Worm (Caenorhabditis elegans) whole organism, L3 larva: ENCODE data around the gene madf-3.

Experiments
- R02D3.7 ChIP-seq: fragments of 150-350 bp; optimal IDR thresholded peaks from 2 replicates; lab custom pipeline; 2014; ENCODE audit warnings: missing biosample characterization, missing genetic modification characterization
- ZK546.5 ChIP-seq: sonication (generic microtip); optimal IDR thresholded peaks from 2 replicates; lab custom pipeline; 2017; ENCODE audit warnings: missing biosample characterization, missing genetic modification characterization
- aly-2 ChIP-seq: fragments of 150-350 bp; optimal IDR thresholded peaks from 2 replicates; lab custom pipeline; 2014; ENCODE audit warnings: missing biosample characterization, missing genetic modification characterization
- ceh-28 ChIP-seq: fragments of 150-350 bp; optimal IDR thresholded peaks from 2 replicates; lab custom pipeline; 2014; ENCODE audit warnings: missing biosample characterization, missing genetic modification reagents, missing genetic modification characterization
- ceh-82 ChIP-seq: fragments of 150-350 bp; optimal IDR thresholded peaks from 2 replicates; lab custom pipeline; 2014; ENCODE audit warnings: missing biosample characterization, missing genetic modification characterization
- daf-12 ChIP-seq: fragments of 150-350 bp; optimal IDR thresholded peaks from 2 replicates; lab custom pipeline; 2014; ENCODE audit warnings: missing biosample characterization, missing genetic modification reagents, missing genetic modification characterization
- egl-27 ChIP-seq: sonication (generic microtip); optimal IDR thresholded peaks from 4 replicates; lab custom pipeline; 2017; ENCODE audit warnings: missing biosample characterization, missing genetic modification reagents, missing genetic modification characterization
- egl-5 ChIP-seq: fragments of 150-350 bp; optimal IDR thresholded peaks from 2 replicates; lab custom pipeline; 2017; ENCODE audit warnings: missing biosample characterization, missing genetic modification reagents, missing genetic modification characterization, inconsistent platforms
- elt-1 ChIP-seq: fragments of 150-350 bp; optimal IDR thresholded peaks from 2 replicates; lab custom pipeline; 2014; ENCODE audit warnings: missing biosample characterization, missing genetic modification characterization
- elt-2 ChIP-seq: sonication (generic microtip); optimal IDR thresholded peaks from 2 replicates; lab custom pipeline; 2016; ENCODE audit warnings: missing genetic modification reagents, mild to moderate bottlenecking, missing genetic modification characterization, missing compliant biosample characterization
- elt-3 ChIP-seq, 3 experiments: fragments of 150-350 bp in 1 of 3; sonication (generic microtip) in 2 of 3; optimal IDR thresholded peaks; 2 replicates in 2 of 3; 4 replicates in 1 of 3; lab custom pipeline; 2014 to 2017; ENCODE audit warnings: missing biosample characterization in 3 of 3, missing genetic modification characterization in 3 of 3
- eor-1 ChIP-seq, 2 experiments: fragments of 150-350 bp; optimal IDR thresholded peaks; 2 replicates each; lab custom pipeline; 2014 to 2018; ENCODE audit warnings: missing biosample characterization in 2 of 2, missing genetic modification characterization in 2 of 2
- fkh-10 ChIP-seq: sonication (generic microtip); optimal IDR thresholded peaks from 2 replicates; lab custom pipeline; 2017; ENCODE audit warnings: missing biosample characterization, missing genetic modification reagents, missing genetic modification characterization
- fkh-2 ChIP-seq: fragments of 150-350 bp; optimal IDR thresholded peaks from 2 replicates; lab custom pipeline; 2014; ENCODE audit warnings: missing biosample characterization, missing genetic modification reagents, missing genetic modification characterization
- fos-1 ChIP-seq: fragments of 150-350 bp; optimal IDR thresholded peaks from 2 replicates; lab custom pipeline; 2014; ENCODE audit warnings: missing biosample characterization, missing genetic modification characterization
- hmg-11 ChIP-seq: sonication (generic microtip); optimal IDR thresholded peaks from 2 replicates; lab custom pipeline; 2016; ENCODE audit warnings: missing genetic modification characterization, missing compliant biosample characterization
- jun-1 ChIP-seq: fragments of 150-350 bp; optimal IDR thresholded peaks from 2 replicates; lab custom pipeline; 2014; ENCODE audit warnings: missing biosample characterization, missing genetic modification reagents, missing genetic modification characterization
- lin-15B ChIP-seq: fragments of 150-350 bp; optimal IDR thresholded peaks from 2 replicates; lab custom pipeline; 2014; ENCODE audit warnings: missing biosample characterization, missing genetic modification characterization
- lin-39 ChIP-seq: fragments of 150-350 bp; optimal IDR thresholded peaks from 2 replicates; lab custom pipeline; 2018; ENCODE audit warnings: missing biosample characterization, missing genetic modification reagents, missing genetic modification characterization
- lsy-12 ChIP-seq: sonication (generic microtip); optimal IDR thresholded peaks from 2 replicates; lab custom pipeline; 2016; ENCODE audit warnings: mild to moderate bottlenecking, missing genetic modification characterization, missing compliant biosample characterization
- mdl-1 ChIP-seq: fragments of 150-350 bp; optimal IDR thresholded peaks from 2 replicates; lab custom pipeline; 2014; ENCODE audit warnings: missing biosample characterization, missing genetic modification characterization
- mml-1 ChIP-seq: fragments of 150-350 bp; sonication (generic microtip); optimal IDR thresholded peaks from 3 replicates; lab custom pipeline; 2014; ENCODE audit warnings: missing biosample characterization, missing genetic modification characterization
- nfya-1 ChIP-seq: sonication (generic microtip); optimal IDR thresholded peaks from 2 replicates; lab custom pipeline; 2017; ENCODE audit warnings: missing genetic modification characterization, mild to moderate bottlenecking, missing compliant biosample characterization, antibody characterized with exemption, moderate library complexity; ENCODE audit not compliant: insufficient read depth
- nhr-12 ChIP-seq: fragments of 150-350 bp; optimal IDR thresholded peaks from 2 replicates; lab custom pipeline; 2014; ENCODE audit warnings: missing biosample characterization, missing genetic modification characterization
- nhr-23 ChIP-seq: fragments of 150-350 bp; optimal IDR thresholded peaks from 2 replicates; lab custom pipeline; 2014; ENCODE audit warnings: missing biosample characterization, missing genetic modification reagents, missing genetic modification characterization
- nhr-237 ChIP-seq: fragments of 150-350 bp; optimal IDR thresholded peaks from 2 replicates; lab custom pipeline; 2014; ENCODE audit warnings: missing biosample characterization, missing genetic modification characterization
- nhr-25 ChIP-seq: sonication (generic microtip); optimal IDR thresholded peaks from 2 replicates; lab custom pipeline; 2017; ENCODE audit warnings: missing biosample characterization, missing genetic modification characterization
- nhr-28 ChIP-seq: fragments of 150-350 bp; optimal IDR thresholded peaks from 2 replicates; lab custom pipeline; 2014; ENCODE audit warnings: missing biosample characterization, missing genetic modification characterization
- nhr-67 ChIP-seq: fragments of 150-350 bp; optimal IDR thresholded peaks from 2 replicates; lab custom pipeline; 2014; ENCODE audit warnings: missing biosample characterization, missing genetic modification characterization
- nhr-76 ChIP-seq: fragments of 150-350 bp; sonication (generic microtip); optimal IDR thresholded peaks from 5 replicates; lab custom pipeline; 2014; ENCODE audit warnings: missing biosample characterization, missing genetic modification characterization
- nhr-77 ChIP-seq: fragments of 150-350 bp; optimal IDR thresholded peaks from 2 replicates; lab custom pipeline; 2014; ENCODE audit warnings: missing biosample characterization, missing genetic modification characterization
- pha-4 ChIP-seq: fragments of 150-350 bp; optimal IDR thresholded peaks from 2 replicates; lab custom pipeline; 2014; ENCODE audit warnings: missing biosample characterization, missing genetic modification reagents, missing genetic modification characterization
- sea-2 ChIP-seq: fragments of 150-350 bp; sonication (generic microtip); optimal IDR thresholded peaks from 4 replicates; lab custom pipeline; 2014; ENCODE audit warnings: missing biosample characterization, missing genetic modification reagents, missing genetic modification characterization
- skn-1 ChIP-seq: fragments of 150-350 bp; optimal IDR thresholded peaks from 2 replicates; lab custom pipeline; 2014; ENCODE audit warnings: missing biosample characterization, missing genetic modification characterization
- snpc-4 ChIP-seq: fragments of 150-350 bp; optimal IDR thresholded peaks from 2 replicates; lab custom pipeline; 2014; ENCODE audit warnings: missing biosample characterization, missing genetic modification characterization
- tbx-2 ChIP-seq: sonication (generic microtip); optimal IDR thresholded peaks from 2 replicates; lab custom pipeline; 2016; ENCODE audit warnings: mild to moderate bottlenecking, missing genetic modification characterization, missing compliant biosample characterization
- unc-39 ChIP-seq: sonication (generic microtip); optimal IDR thresholded peaks from 4 replicates; lab custom pipeline; 2017; ENCODE audit warnings: missing biosample characterization, missing genetic modification characterization
- ztf-11 ChIP-seq: fragments of 150-350 bp; optimal IDR thresholded peaks from 2 replicates; lab custom pipeline; 2014; ENCODE audit warnings: missing biosample characterization, missing genetic modification characterization
- ztf-4 ChIP-seq: fragments of 150-350 bp; optimal IDR thresholded peaks from 2 replicates; lab custom pipeline; 2014; ENCODE audit warnings: missing biosample characterization, missing genetic modification characterization

madf-3 gene

DNA sequence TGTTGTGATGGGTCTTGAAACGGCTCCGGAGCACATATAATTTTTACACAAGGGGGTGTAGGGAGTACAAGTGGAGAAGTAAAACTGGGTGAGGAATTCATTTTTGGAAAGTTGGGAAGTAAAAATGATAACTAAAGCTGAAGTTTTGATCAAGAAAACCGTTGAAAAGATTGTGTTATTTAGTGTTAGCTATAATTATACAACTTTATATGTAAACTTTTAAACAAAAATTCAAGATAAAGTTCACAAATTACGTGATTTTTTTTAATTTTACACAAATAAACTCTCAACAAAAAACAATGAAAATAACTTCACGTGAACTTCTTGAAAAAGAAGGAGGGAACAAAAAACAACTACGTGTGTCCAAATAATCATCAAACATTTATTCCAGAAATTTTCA lies 20.7 kb downstream of the madf-3 start, which contains the start of the genes H20J04.7 and H20J04.1:
TSS of gene H20J04.7 (minus strand) at position 101 of the 400 bp plus-strand sequence.
TSS of gene H20J04.1 (plus strand) at position 397 of the 400 bp plus-strand sequence.
- TF ChIP-seq nhr-23 (no peak), pha-4 (no peak), elt-1 (tag; lab: Kevin White, UChicago) (no peak), nhr-25 (tag; lab: Kevin White, UChicago) (no peak), nhr-237 (tag; lab: Kevin White, UChicago) (no peak), snpc-4 (tag; lab: Kevin White, UChicago) (no peak)
- TF ChIP-seq, all 47 proteins: peak for 0

DNA sequence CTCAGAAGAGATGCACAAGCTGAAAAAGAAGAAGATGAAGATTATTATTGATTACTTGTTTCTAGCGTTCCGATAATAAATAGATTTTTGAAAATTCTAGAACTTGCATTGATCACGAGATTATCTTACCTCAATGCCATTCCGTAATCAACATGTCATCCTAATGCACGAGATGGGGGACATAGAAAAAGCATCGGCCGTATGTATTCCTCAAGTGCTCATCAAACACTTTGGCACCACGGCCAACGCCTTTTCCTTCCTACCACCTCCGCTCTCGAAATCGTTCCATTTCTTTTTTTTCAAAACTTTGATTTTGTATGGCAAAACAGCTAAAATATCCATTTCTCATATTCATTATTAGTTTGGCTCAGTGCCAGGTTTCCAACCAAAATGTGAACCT lies 24.2 kb downstream of the madf-3 start, which contains the start of gene lat-2:
TSS of gene lat-2 (plus strand) at position 301 of the 400 bp plus-strand sequence.
- TF ChIP-seq fkh-2 (tag; lab: Kevin White, UChicago) (no peak), jun-1 (no peak), nhr-76 (tag; lab: Kevin White, UChicago) (no peak), nfya-1 (tag; lab: Kevin White, UChicago) (no peak), hmg-11 (tag; lab: Kevin White, UChicago) (no peak), lin-15B (no peak), aly-2 (no peak), fkh-10 (GFP tag; lab: Kevin White, UChicago) (no peak), mdl-1 (tag; lab: Kevin White, UChicago) (no peak), tbx-2 (tag; lab: Kevin White, UChicago) (no peak), nhr-77 (no peak), nhr-237 (tag; lab: Kevin White, UChicago) (no peak), elt-1 (tag; lab: Kevin White, UChicago) (no peak), skn-1 (tag; lab: Kevin White, UChicago) (no peak), ZK546.5 (no peak)

DNA sequence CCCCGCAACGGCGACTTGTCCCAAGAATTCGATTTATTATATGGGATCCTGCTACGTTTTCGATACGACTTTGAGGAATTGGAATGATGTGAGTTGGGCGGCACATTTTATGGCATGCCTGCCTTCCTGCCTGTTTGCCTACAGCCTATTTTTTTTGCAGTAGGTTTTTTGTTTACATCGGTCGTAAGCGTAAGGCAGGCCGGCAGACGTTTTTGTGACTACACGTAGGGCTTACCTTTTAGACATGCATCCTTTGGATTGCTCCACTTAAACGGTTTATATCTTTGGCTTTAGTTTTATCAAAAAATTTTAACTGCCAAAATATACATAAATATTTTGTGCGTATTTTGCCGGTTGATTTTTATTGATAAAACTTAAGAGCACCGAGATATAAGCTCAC lies 24.7 kb downstream of the madf-3 start:
- TF ChIP-seq elt-1 (tag; lab: Kevin White, UChicago) (no peak), lin-15B (no peak), aly-2 (no peak), nhr-67 (tag; lab: Kevin White, UChicago) (no peak), ceh-28 (tag; lab: Kevin White, UChicago) (no peak), egl-27 (no peak), eor-1 (tag; optimal IDR thresholded peaks at IDR 0.05; lab: Kevin White, UChicago) (no peak), nhr-12 (tag; lab: Kevin White, UChicago) (no peak), mml-1 (tag; lab: Kevin White, UChicago) (no peak), nhr-76 (tag; lab: Kevin White, UChicago) (no peak), fkh-10 (GFP tag; lab: Kevin White, UChicago) (no peak), ZK546.5 (no peak), R02D3.7 (tag; lab: Kevin White, UChicago) (no peak), sea-2 (GFP tag; lab: Kevin White, UChicago) (no peak), daf-12 (tag; lab: Kevin White, UChicago) (no peak)

DNA sequence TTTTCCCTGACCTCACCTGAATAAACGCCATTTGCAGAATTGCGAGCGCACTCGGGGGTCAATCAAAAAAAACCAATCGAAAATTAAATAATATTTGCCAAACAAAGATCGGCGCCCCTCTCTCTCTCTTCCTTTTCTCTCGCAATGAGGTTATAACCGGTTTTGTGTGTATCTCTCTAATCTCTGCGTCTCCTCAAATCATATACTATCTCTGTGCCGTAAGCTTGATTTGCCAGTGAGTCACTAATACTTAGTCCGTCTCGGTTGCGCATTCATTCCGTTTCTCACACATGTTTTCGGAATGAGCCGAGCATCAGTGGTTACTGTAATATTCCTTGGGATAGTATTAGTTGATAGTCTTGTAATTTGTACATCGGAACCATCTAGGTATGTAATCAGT lies 27.5 kb downstream of the madf-3 start:
- TF ChIP-seq nhr-25 (tag; lab: Kevin White, UChicago) (peak; percentile 54), nhr-28 (tag; lab: Kevin White, UChicago) (no peak), pha-4 (peak; percentile 41)

DNA sequence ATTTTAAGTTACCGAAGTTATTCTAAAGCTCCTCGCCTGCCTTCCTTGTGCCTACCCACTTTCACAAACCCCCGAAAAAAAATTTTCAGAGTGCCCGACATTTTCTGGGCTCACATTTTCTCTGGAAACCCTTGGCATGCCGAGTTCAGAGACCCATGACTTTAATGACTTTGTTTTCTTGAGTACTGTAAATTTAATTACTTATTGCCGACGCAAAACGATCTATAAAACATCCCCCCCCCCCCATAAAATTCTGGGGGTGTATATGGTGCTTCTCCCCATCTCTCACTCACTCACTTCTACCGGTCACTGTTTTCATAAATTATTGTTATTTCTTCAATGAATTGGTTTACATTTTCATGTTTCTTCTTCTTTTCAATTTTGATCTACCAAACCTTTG lies 33.4 kb downstream of the madf-3 start, which contains the start of gene try-9:
TSS of gene try-9 (plus strand) at position 301 of the 400 bp plus-strand sequence.
- TF ChIP-seq aly-2 (no peak), lsy-12 (tag; lab: Kevin White, UChicago) (no peak), ceh-82 (tag; lab: Kevin White, UChicago) (no peak), ztf-11 (no peak), fos-1 (no peak)

DNA sequence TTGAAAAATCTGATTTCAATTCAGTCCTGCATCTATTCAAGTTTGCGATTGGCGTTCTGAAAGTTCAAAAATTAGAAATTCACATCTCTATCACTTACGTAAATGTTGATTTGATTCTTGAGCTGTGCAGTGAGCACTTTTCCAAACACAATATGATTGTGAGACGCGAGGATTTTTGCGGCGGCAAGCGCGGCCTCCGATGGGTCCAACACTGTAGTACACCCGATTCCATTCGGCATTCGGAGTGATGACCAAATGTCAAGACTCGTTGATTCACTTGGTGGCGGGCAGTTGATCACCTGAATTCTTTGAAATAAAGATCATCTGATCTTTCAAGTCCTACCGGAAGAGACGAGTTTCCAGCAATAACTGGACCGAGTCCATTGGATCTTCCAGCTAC lies 35.2 kb downstream of the madf-3 start:
- TF ChIP-seq elt-2 (tag; lab: Kevin White, UChicago), result no peak
- TF ChIP-seq fkh-2 (tag; lab: Kevin White, UChicago), result no peak
- no peak for TF ChIP-seq ztf-11
- TF ChIP-seq tbx-2 (tag; lab: Kevin White, UChicago), result no peak
- TF ChIP-seq nhr-23, result no peak
- TF ChIP-seq egl-27, result no peak
- no peak for TF ChIP-seq mml-1 (tag; lab: Kevin White, UChicago)
- TF ChIP-seq elt-3 (tag; optimal IDR thresholded peaks at IDR 0.05; lab: Kevin White, UChicago), result no peak
- no peak for TF ChIP-seq ceh-82 (tag; lab: Kevin White, UChicago)
- no peak for TF ChIP-seq lin-39 (tag; lab: Kevin White, UChicago)
- no peak for TF ChIP-seq mdl-1 (tag; lab: Kevin White, UChicago)
- TF ChIP-seq skn-1 (tag; lab: Kevin White, UChicago), result no peak
- no peak for TF ChIP-seq unc-39 (tag; lab: Kevin White, UChicago)
- no peak for TF ChIP-seq egl-5 (tag; lab: Kevin White, UChicago)
- no peak for TF ChIP-seq ztf-4
